Worm (Caenorhabditis elegans): ENCODE results near the gene vps-60.

DNA sequence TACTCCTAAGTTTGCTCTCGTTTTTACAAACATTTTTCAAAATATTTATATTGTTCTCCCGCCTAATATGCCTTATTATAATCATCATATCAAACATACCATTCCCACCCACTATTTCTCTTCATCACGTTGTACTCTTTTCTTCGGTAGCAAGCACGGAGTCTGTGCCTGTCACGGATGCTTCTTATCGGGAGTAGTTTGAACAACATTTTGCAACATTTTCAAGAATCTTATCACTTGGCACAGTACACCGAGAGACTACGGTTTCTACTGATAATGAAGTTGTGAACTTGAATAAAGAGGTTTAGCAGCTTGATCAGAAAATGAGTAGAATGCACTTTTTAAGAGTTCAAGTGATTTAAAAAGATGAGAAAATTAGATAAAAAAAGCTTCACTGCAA lies 42.3 kb upstream of the vps-60 start:
- TF ChIP-seq nhr-10 (tag; optimal IDR thresholded peaks at IDR 0.05) (no peak), lin-11 (tag; optimal IDR thresholded peaks at IDR 0.05) (no peak), unc-39 (tag; optimal IDR thresholded peaks at IDR 0.05) (no peak), snpc-4 (tag; optimal IDR thresholded peaks at IDR 0.05) (no peak), ama-1 (optimal IDR thresholded peaks at IDR 0.05) (no peak)
